Fruit fly (Drosophila melanogaster) whole organism: Measurements from ENCODE around the gene DIP-epsilon.

ENCODE experiments used
- CG8478 ChIP-seq: fragments of >200 bp; optimal IDR thresholded peaks from 2 replicates; lab custom pipeline; 2018; ENCODE audit warnings: inconsistent platforms
- pan ChIP-seq: fragments of >200 bp; optimal IDR thresholded peaks from 2 replicates; lab custom pipeline; 2017
- usp ChIP-seq: fragments of >200 bp; optimal IDR thresholded peaks from 2 replicates; lab custom pipeline; 2017; ENCODE audit warnings: missing biosample characterization, missing genetic modification characterization, mixed read lengths

- TF ChIP-seq pan: no peak
- no peak for TF ChIP-seq CG8478
- no peak for TF ChIP-seq usp (GFP tag; lab: Kevin White, UChicago)
Measured at dm6 chr2L:6447581-6448333, 36.6 kb upstream of the DIP-epsilon start.
